Fruit fly (Drosophila melanogaster): ENCODE results near the gene Arc42.

DNA sequence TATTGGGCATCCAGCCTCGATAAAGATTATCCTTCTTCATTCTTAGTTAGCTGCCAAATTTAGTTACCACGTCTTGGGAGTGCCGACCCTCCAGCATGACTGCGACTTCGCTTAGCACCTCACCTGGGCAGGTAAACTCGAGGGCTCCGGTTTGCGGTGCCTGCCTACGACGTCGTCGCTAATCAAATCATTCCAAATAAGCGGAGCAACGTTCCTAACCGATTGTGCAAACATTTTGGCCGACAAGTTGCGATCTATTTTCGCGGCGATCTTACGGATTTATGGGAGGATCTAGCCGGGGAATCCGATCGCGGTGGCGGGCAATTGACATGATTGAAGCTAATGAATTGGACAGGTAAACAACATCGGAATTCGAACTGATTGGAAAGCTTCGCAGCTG, 40.2 kb downstream of the Arc42 start, which contains the start of gene CG4465:
- TF ChIP-seq Crg-1 (GFP tag; optimal IDR thresholded peaks at IDR 0.05) (no peak), kay (GFP tag; ENCODE audit: borderline replicate concordance) (no peak), CG1620 (GFP tag; optimal IDR thresholded peaks at IDR 0.05) (no peak), ovo (GFP tag; optimal IDR thresholded peaks at IDR 0.05) (no peak), cic (GFP tag; optimal IDR thresholded peaks at IDR 0.05) (no peak), pad (GFP tag; optimal IDR thresholded peaks at IDR 0.05) (no peak)
